Worm (Caenorhabditis elegans) whole organism, L1 larva: ENCODE data around the gene F02C12.2.

Experiments
- C34B4.2 ChIP-seq: sonication (generic microtip); optimal IDR thresholded peaks from 2 replicates; lab custom pipeline; 2017; ENCODE audit warnings: mild to moderate bottlenecking, missing genetic modification characterization, missing compliant biosample characterization
- F16B12.6 ChIP-seq: fragments of 150-350 bp; optimal IDR thresholded peaks from 2 replicates; lab custom pipeline; 2014; ENCODE audit warnings: missing biosample characterization, missing genetic modification characterization
- aha-1 ChIP-seq: fragments of 150-350 bp; optimal IDR thresholded peaks from 2 replicates; lab custom pipeline; 2014; ENCODE audit warnings: missing biosample characterization, missing genetic modification characterization
- ama-1 ChIP-seq: fragments of 150-350 bp; optimal IDR thresholded peaks from 2 replicates; lab custom pipeline; 2014
- ceh-63 ChIP-seq: fragments of 200-800 bp; sonication (Bioruptor generic); optimal IDR thresholded peaks from 2 replicates; lab custom pipeline; 2018; ENCODE audit warnings: mild to moderate bottlenecking, missing genetic modification characterization, missing compliant biosample characterization
- ceh-82 ChIP-seq, 3 experiments: fragments of 150-350 bp in 1 of 3; sonication (generic microtip) in 2 of 3; optimal IDR thresholded peaks; 2 replicates each; lab custom pipeline; 2014 to 2017; ENCODE audit warnings: missing biosample characterization in 3 of 3, missing genetic modification characterization in 3 of 3
- ceh-88 ChIP-seq: fragments of 200-800 bp; sonication (Bioruptor generic); IDR thresholded peaks from 2 replicates; pipeline ENCODE4 v1.3.6; 2022; ENCODE audit warnings: missing genetic modification characterization, missing compliant biosample characterization
- ceh-90 ChIP-seq: sonication (generic microtip); optimal IDR thresholded peaks from 2 replicates; lab custom pipeline; 2016; ENCODE audit warnings: missing genetic modification characterization, missing compliant biosample characterization
- ces-1 ChIP-seq: fragments of 150-350 bp; optimal IDR thresholded peaks from 2 replicates; lab custom pipeline; 2014; ENCODE audit warnings: missing biosample characterization, missing genetic modification reagents, missing genetic modification characterization
- dpl-1 ChIP-seq, 3 experiments: fragments of 150-350 bp in 2 of 3; sonication (generic microtip) in 1 of 3; optimal IDR thresholded peaks; 2 replicates each; lab custom pipeline; 2014 to 2017; ENCODE audit warnings: missing biosample characterization in 3 of 3, missing genetic modification characterization in 3 of 3, missing genetic modification reagents in 3 of 3
- efl-1 ChIP-seq, 4 experiments: fragments of 150-350 bp; optimal IDR thresholded peaks in 3 of 4; peaks in 1 of 4; 1 replicate in 1 of 4; 2 replicates in 3 of 4; lab custom pipeline; 2014; ENCODE audit warnings: missing biosample characterization in 2 of 4, missing genetic modification characterization in 2 of 4, missing genetic modification reagents in 2 of 4
- efl-3 ChIP-seq: fragments of 200-800 bp; sonication (Bioruptor generic); optimal IDR thresholded peaks from 2 replicates; lab custom pipeline; 2018; ENCODE audit warnings: mild to moderate bottlenecking, missing genetic modification characterization, missing compliant biosample characterization
- egl-13 ChIP-seq: sonication (generic microtip); optimal IDR thresholded peaks from 2 replicates; lab custom pipeline; 2016; ENCODE audit warnings: missing genotype, missing genetic modification reagents, missing genetic modification characterization, missing compliant biosample characterization
- elt-2 ChIP-seq: sonication (generic microtip); optimal IDR thresholded peaks from 2 replicates; lab custom pipeline; 2016; ENCODE audit warnings: missing genetic modification characterization, mild to moderate bottlenecking, inconsistent platforms, missing compliant biosample characterization, missing genetic modification reagents
- ets-5 ChIP-seq: fragments of 200-800 bp; sonication (Bioruptor generic); IDR thresholded peaks from 2 replicates; pipeline ENCODE4 v1.3.6; 2022; ENCODE audit warnings: missing genetic modification characterization, missing compliant biosample characterization
- fos-1 ChIP-seq: fragments of 150-350 bp; optimal IDR thresholded peaks from 2 replicates; lab custom pipeline; 2014; ENCODE audit warnings: missing biosample characterization, missing genetic modification characterization
- hlh-17 ChIP-seq: fragments of 200-800 bp; sonication (Bioruptor generic); optimal IDR thresholded peaks from 2 replicates; lab custom pipeline; 2018; ENCODE audit warnings: missing genetic modification characterization, mild to moderate bottlenecking, missing compliant biosample characterization, moderate library complexity, borderline replicate concordance
- hlh-4 ChIP-seq: sonication (generic microtip); optimal IDR thresholded peaks from 2 replicates; lab custom pipeline; 2016; ENCODE audit warnings: mild to moderate bottlenecking, missing genetic modification characterization, missing compliant biosample characterization
- hpl-2 ChIP-seq: fragments of 150-350 bp; optimal IDR thresholded peaks from 2 replicates; lab custom pipeline; 2014; ENCODE audit warnings: missing biosample characterization, missing genetic modification reagents, missing genetic modification characterization
- irx-1 ChIP-seq: sonication (generic microtip); optimal IDR thresholded peaks from 2 replicates; lab custom pipeline; 2016; ENCODE audit warnings: missing genetic modification characterization, missing compliant biosample characterization
- isw-1 ChIP-seq: fragments of 200-800 bp; sonication (Bioruptor generic); IDR thresholded peaks from 2 replicates; pipeline ENCODE4 v1.3.6; 2022; ENCODE audit warnings: missing genetic modification characterization, missing compliant biosample characterization
- jun-1 ChIP-seq: fragments of 150-350 bp; optimal IDR thresholded peaks from 2 replicates; lab custom pipeline; 2014; ENCODE audit warnings: missing biosample characterization, missing genetic modification reagents, missing genetic modification characterization
- lin-13 ChIP-seq: fragments of 150-350 bp; optimal IDR thresholded peaks from 2 replicates; lab custom pipeline; 2014; ENCODE audit warnings: missing biosample characterization, missing genetic modification reagents, missing genetic modification characterization
- lin-14 ChIP-seq: fragments of 200-800 bp; sonication (Bioruptor generic); optimal IDR thresholded peaks from 2 replicates; lab custom pipeline; 2018; ENCODE audit warnings: mild to moderate bottlenecking, missing genetic modification characterization, moderate library complexity, missing compliant biosample characterization
- lin-35 ChIP-seq, 2 experiments: fragments of 150-350 bp; optimal IDR thresholded peaks; 2 replicates each; lab custom pipeline; 2014; ENCODE audit warnings: missing biosample characterization in 2 of 2, missing genetic modification characterization in 2 of 2, missing genetic modification reagents in 2 of 2
- mab-9 ChIP-seq: fragments of 200-800 bp; sonication (Bioruptor generic); IDR thresholded peaks from 2 replicates; pipeline ENCODE4 v1.3.6; 2022; ENCODE audit warnings: missing genetic modification reagents, missing genetic modification characterization, missing compliant biosample characterization
- mef-2 ChIP-seq: fragments of 150-350 bp; optimal IDR thresholded peaks from 2 replicates; lab custom pipeline; 2014; ENCODE audit warnings: missing biosample characterization, missing genetic modification characterization
- mep-1 ChIP-seq: fragments of 150-350 bp; optimal IDR thresholded peaks from 2 replicates; lab custom pipeline; 2014; ENCODE audit warnings: missing biosample characterization, missing genetic modification characterization
- nhr-12 ChIP-seq: sonication (generic microtip); optimal IDR thresholded peaks from 2 replicates; lab custom pipeline; 2017; ENCODE audit warnings: missing biosample characterization, missing genetic modification characterization
- nhr-20 ChIP-seq: sonication (generic microtip); optimal IDR thresholded peaks from 2 replicates; lab custom pipeline; 2016; ENCODE audit warnings: mild to moderate bottlenecking, missing genetic modification characterization, missing compliant biosample characterization
- nhr-28 ChIP-seq: fragments of 150-350 bp; optimal IDR thresholded peaks from 2 replicates; lab custom pipeline; 2014; ENCODE audit warnings: missing biosample characterization, missing genetic modification characterization
- nhr-47 ChIP-seq: sonication (generic microtip); optimal IDR thresholded peaks from 2 replicates; lab custom pipeline; 2016; ENCODE audit warnings: mild to moderate bottlenecking, missing genetic modification characterization, moderate library complexity, missing compliant biosample characterization
- nhr-77 ChIP-seq: fragments of 150-350 bp; optimal IDR thresholded peaks from 2 replicates; lab custom pipeline; 2014; ENCODE audit warnings: missing biosample characterization, missing genetic modification characterization
- nhr-84 ChIP-seq: sonication (generic microtip); optimal IDR thresholded peaks from 2 replicates; lab custom pipeline; 2017; ENCODE audit warnings: missing biosample characterization, missing genetic modification characterization
- nhr-85 ChIP-seq: sonication (generic microtip); peaks from one replicate; lab custom pipeline; 2016; ENCODE audit warnings: missing genetic modification characterization, inconsistent platforms, missing compliant biosample characterization
- nhr-90 ChIP-seq: sonication (generic microtip); optimal IDR thresholded peaks from 2 replicates; lab custom pipeline; 2016; ENCODE audit warnings: mild to moderate bottlenecking, missing genetic modification characterization, missing compliant biosample characterization; ENCODE audit not compliant: poor library complexity
- pax-3 ChIP-seq: fragments of 200-800 bp; sonication (Bioruptor generic); optimal IDR thresholded peaks from 2 replicates; lab custom pipeline; 2018; ENCODE audit warnings: mild to moderate bottlenecking, missing genetic modification characterization, moderate library complexity, missing compliant biosample characterization
- pqm-1 ChIP-seq: sonication (generic microtip); optimal IDR thresholded peaks from 3 replicates; lab custom pipeline; 2017; ENCODE audit warnings: missing biosample characterization, missing genetic modification characterization
- snu-23 ChIP-seq: sonication (generic microtip); optimal IDR thresholded peaks from 2 replicates; lab custom pipeline; 2016; ENCODE audit warnings: missing genetic modification characterization, missing compliant biosample characterization
- swsn-7 ChIP-seq: sonication (generic microtip); optimal IDR thresholded peaks from 2 replicates; lab custom pipeline; 2016; ENCODE audit warnings: missing genetic modification characterization, missing compliant biosample characterization
- tlp-1 ChIP-seq: fragments of 150-350 bp; optimal IDR thresholded peaks from 2 replicates; lab custom pipeline; 2014; ENCODE audit warnings: missing biosample characterization, missing genetic modification characterization
- unc-130 ChIP-seq: fragments of 150-350 bp; optimal IDR thresholded peaks from 2 replicates; lab custom pipeline; 2017; ENCODE audit warnings: missing biosample characterization, missing genetic modification characterization, inconsistent platforms
- unc-62 ChIP-seq: fragments of 150-350 bp; optimal IDR thresholded peaks from 2 replicates; lab custom pipeline; 2014; ENCODE audit warnings: missing biosample characterization, missing genetic modification reagents, missing genetic modification characterization
- unc-86 ChIP-seq: sonication (generic microtip); optimal IDR thresholded peaks from 2 replicates; lab custom pipeline; 2016; ENCODE audit warnings: missing genetic modification characterization, missing compliant biosample characterization
- unc-98 ChIP-seq: fragments of 200-800 bp; sonication (Bioruptor generic); IDR thresholded peaks from 2 replicates; pipeline ENCODE4 v1.3.6; 2022; ENCODE audit warnings: missing genetic modification characterization, missing compliant biosample characterization
- vab-15 ChIP-seq: sonication (generic microtip); optimal IDR thresholded peaks from 2 replicates; lab custom pipeline; 2017; ENCODE audit warnings: missing genotype, mild to moderate bottlenecking, missing genetic modification characterization, missing compliant biosample characterization
- xbp-1 ChIP-seq: sonication (generic microtip); optimal IDR thresholded peaks from 2 replicates; lab custom pipeline; 2016; ENCODE audit warnings: missing genetic modification characterization, missing compliant biosample characterization
- zip-4 ChIP-seq: fragments of 200-800 bp; sonication (Bioruptor generic); optimal IDR thresholded peaks from 2 replicates; lab custom pipeline; 2018; ENCODE audit warnings: mild to moderate bottlenecking, missing genetic modification characterization, moderate library complexity, missing compliant biosample characterization
- ztf-4 ChIP-seq: fragments of 150-350 bp; optimal IDR thresholded peaks from 2 replicates; lab custom pipeline; 2014; ENCODE audit warnings: missing biosample characterization, missing genetic modification characterization

F02C12.2 gene

DNA sequence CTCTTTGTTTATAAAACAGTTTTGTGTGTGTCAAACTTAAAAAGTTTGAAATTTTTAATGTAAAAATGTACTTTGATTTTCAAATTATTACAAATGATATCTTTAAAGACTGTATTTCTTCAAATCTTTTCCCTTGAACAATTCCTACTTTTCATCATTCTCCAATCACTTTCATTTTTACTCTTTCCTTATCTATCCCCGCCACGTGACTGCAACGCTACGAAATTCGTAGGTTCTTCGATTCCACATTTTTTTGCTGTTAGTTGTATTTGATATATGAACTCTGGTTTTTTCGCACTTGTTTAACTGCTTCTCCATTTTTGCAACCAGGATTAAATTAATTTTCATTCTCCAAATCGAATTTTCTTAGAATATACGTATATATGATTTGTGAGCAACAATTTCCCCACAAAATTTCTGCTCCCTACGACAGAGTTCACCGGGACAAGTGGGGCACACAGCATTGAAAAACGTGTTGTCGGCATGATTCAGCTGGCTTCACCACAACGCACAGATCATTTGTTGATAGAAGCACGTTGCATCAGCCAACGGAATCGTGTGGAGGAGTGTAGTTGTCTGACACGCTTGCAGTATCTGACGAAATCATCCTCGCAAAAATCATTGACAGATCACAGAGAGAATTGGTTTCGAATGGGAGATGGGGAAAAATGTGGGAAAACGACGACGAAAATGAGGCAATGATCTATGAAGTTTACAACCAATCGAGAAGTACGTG is 44.3 kb downstream of the F02C12.2 start (continued):
- TF ChIP-seq egl-13 (no peak), lin-13 (peak; percentile 2), lin-35 (GFP tag; optimal IDR thresholded peaks at IDR 0.05; lab: Kevin White, UChicago) (peak in 1 of 2 experiments; percentile 37), unc-130 (tag; lab: Kevin White, UChicago) (peak; percentile 44), F16B12.6 (no peak)

DNA sequence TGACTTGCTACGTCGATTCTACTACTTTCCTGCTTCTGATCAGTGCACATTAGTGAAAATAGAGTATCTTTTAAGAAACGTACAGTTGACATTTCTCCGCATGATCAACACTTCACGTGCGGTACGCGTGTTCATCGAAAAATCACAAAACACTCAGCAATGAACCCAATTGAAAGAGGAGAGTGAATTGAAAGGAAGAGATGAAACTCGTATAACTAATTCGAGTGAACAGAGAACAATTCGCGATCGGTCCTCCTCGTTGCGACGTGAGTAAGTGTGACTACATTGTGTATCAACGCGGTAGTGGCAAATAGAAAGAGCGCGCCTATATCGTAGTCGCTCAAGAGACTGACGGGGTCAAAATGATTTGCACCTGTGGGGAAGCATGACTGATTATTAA is 45.6 kb downstream of the F02C12.2 start:
- TF ChIP-seq ceh-63 (GFP tag; lab: Kevin White, UChicago) (no peak), C34B4.2 (tag; lab: Kevin White, UChicago) (no peak), ceh-90 (no peak), ztf-4 (tag; lab: Kevin White, UChicago) (peak; percentile 72), lin-35 (GFP tag; optimal IDR thresholded peaks at IDR 0.05; lab: Kevin White, UChicago) (peak in 1 of 2 experiments; percentile 84), mep-1 (peak; percentile 65), efl-3 (no peak), F16B12.6 (no peak), zip-4 (no peak), pax-3 (tag; lab: Kevin White, UChicago) (no peak), tlp-1 (tag; lab: Kevin White, UChicago) (no peak), nhr-28 (tag; lab: Kevin White, UChicago) (no peak), nhr-47 (tag; lab: Kevin White, UChicago) (peak; percentile 73), nhr-20 (tag; lab: Kevin White, UChicago) (peak; percentile 99), aha-1 (tag; lab: Kevin White, UChicago) (no peak), hlh-4 (no peak), hpl-2 (GFP tag; lab: Kevin White, UChicago) (no peak), ceh-82 (tag; optimal IDR thresholded peaks at IDR 0.05; lab: Kevin White, UChicago) (peak in 2 of 3 experiments; percentile 10 to 44), mab-9 (no peak), hlh-17 (GFP tag; lab: Kevin White, UChicago) (no peak), isw-1 (no peak), ceh-88 (GFP tag; lab: Robert Waterston, UW) (no peak), nhr-84 (no peak), snu-23 (GFP tag; lab: Kevin White, UChicago) (peak; percentile 88), dpl-1 (GFP tag; optimal IDR thresholded peaks at IDR 0.05; lab: Kevin White, UChicago) (peak in 2 of 3 experiments; percentile 6 to 22), mef-2 (tag; lab: Kevin White, UChicago) (peak; percentile 2), lin-14 (GFP tag; lab: Kevin White, UChicago) (peak; percentile 92), efl-1 (optimal IDR thresholded peaks at IDR 0.05; lab: Kevin White, UChicago) (peak in 1 of 2 experiments; percentile 9), efl-1 (GFP tag; optimal IDR thresholded peaks at IDR 0.05 in 1 of 2; lab: Kevin White, UChicago) (peak in 1 of 2 experiments; percentile 93), jun-1 (tag; lab: Kevin White, UChicago) (peak; percentile 67), nhr-12 (tag; lab: Kevin White, UChicago) (no peak), nhr-77 (tag; lab: Kevin White, UChicago) (peak; percentile 57), lin-13 (peak; percentile 38), pqm-1 (tag; lab: Kevin White, UChicago) (no peak), nhr-90 (tag; lab: Kevin White, UChicago) (peak; percentile 88), unc-86 (tag; lab: Kevin White, UChicago) (no peak), nhr-85 (tag; lab: Kevin White, UChicago) (peak; percentile 99), egl-13 (no peak), unc-98 (GFP tag; lab: Robert Waterston, UW) (no peak), elt-2 (tag; lab: Kevin White, UChicago) (peak; percentile 61), xbp-1 (peak; percentile 35), unc-62 (no peak), swsn-7 (tag; lab: Kevin White, UChicago) (peak; percentile 42), ets-5 (GFP tag; lab: Robert Waterston, UW) (no peak), ama-1 (no peak), fos-1 (peak; percentile 26), irx-1 (tag; lab: Kevin White, UChicago) (peak; percentile 58), vab-15 (no peak), ces-1 (GFP tag; lab: Kevin White, UChicago) (no peak)
